Fruit fly (Drosophila melanogaster) whole organism, embryonic: ENCODE data around the gene CG9667.

Source experiments
- B-H2 ChIP-seq: fragments of 200-800 bp; sonication (Bioruptor generic); optimal IDR thresholded peaks from 2 replicates; lab custom pipeline; 2018; ENCODE audit warnings: missing biosample characterization, mild to moderate bottlenecking, missing genetic modification characterization
- Bdp1 ChIP-seq: fragments of 200-800 bp; sonication (Bioruptor generic); optimal IDR thresholded peaks from 3 replicates; lab custom pipeline; 2016; ENCODE audit warnings: missing biosample characterization, missing genetic modification characterization
- CG10209 ChIP-seq: fragments of 200-800 bp; sonication (Bioruptor generic); optimal IDR thresholded peaks from 3 replicates; lab custom pipeline; 2017; ENCODE audit warnings: missing biosample characterization, mild to moderate bottlenecking, missing genetic modification characterization, missing genetic modification reagents
- CG10543 ChIP-seq: fragments of 200-800 bp; sonication (Bioruptor generic); optimal IDR thresholded peaks from 3 replicates; lab custom pipeline; 2017; ENCODE audit warnings: missing biosample characterization, mild to moderate bottlenecking, missing genetic modification characterization, moderate library complexity
- CG12219 ChIP-seq: fragments of 200-800 bp; sonication (Bioruptor generic); optimal IDR thresholded peaks from 3 replicates; lab custom pipeline; 2018; ENCODE audit warnings: missing biosample characterization, mild to moderate bottlenecking, missing genetic modification characterization
- CG13424 ChIP-seq: fragments of 200-800 bp; sonication (Bioruptor generic); optimal IDR thresholded peaks from 2 replicates; lab custom pipeline; 2019; ENCODE audit warnings: missing biosample characterization, mild to moderate bottlenecking, missing genetic modification characterization, moderate library complexity
- CG1602 ChIP-seq: fragments of 200-800 bp; sonication (Bioruptor generic); optimal IDR thresholded peaks from 3 replicates; lab custom pipeline; 2016; ENCODE audit warnings: missing biosample characterization, missing genetic modification characterization
- CG31388 ChIP-seq: fragments of 200-800 bp; sonication (Bioruptor generic); optimal IDR thresholded peaks from 2 replicates; lab custom pipeline; 2016; ENCODE audit warnings: missing biosample characterization, missing genetic modification characterization
- CG5180 ChIP-seq: fragments of 200-800 bp; sonication (Bioruptor generic); optimal IDR thresholded peaks from 3 replicates; lab custom pipeline; 2017; ENCODE audit warnings: missing biosample characterization, missing genetic modification characterization, mild to moderate bottlenecking, moderate library complexity, missing genetic modification reagents
- CG7839 ChIP-seq: fragments of 200-800 bp; sonication (Bioruptor generic); optimal IDR thresholded peaks from 3 replicates; lab custom pipeline; 2018; ENCODE audit warnings: missing biosample characterization, mild to moderate bottlenecking, missing genetic modification characterization, moderate library complexity
- CG8944 ChIP-seq: fragments of 200-800 bp; sonication (Bioruptor generic); optimal IDR thresholded peaks from 3 replicates; lab custom pipeline; 2016; ENCODE audit warnings: missing biosample characterization, missing genetic modification characterization
- Dek ChIP-seq: fragments of 200-800 bp; sonication (Bioruptor generic); optimal IDR thresholded peaks from 3 replicates; lab custom pipeline; 2019; ENCODE audit warnings: missing biosample characterization, mild to moderate bottlenecking, missing genetic modification characterization, moderate library complexity
- Dip3 ChIP-seq: fragments of 200-800 bp; sonication (Bioruptor generic); optimal IDR thresholded peaks from 3 replicates; lab custom pipeline; 2016; ENCODE audit warnings: missing biosample characterization, missing genetic modification characterization
- Ets65A ChIP-seq: fragments of 200-800 bp; sonication (Bioruptor generic); peaks from one replicate; lab custom pipeline; 2016; ENCODE audit warnings: missing biosample characterization, missing genetic modification characterization
- HHEX ChIP-seq: fragments of 200-800 bp; sonication (Bioruptor generic); optimal IDR thresholded peaks from 3 replicates; lab custom pipeline; 2017; ENCODE audit warnings: missing biosample characterization, mild to moderate bottlenecking, missing genetic modification characterization, missing genetic modification reagents
- Med ChIP-seq: fragments of 200-800 bp; sonication (Bioruptor generic); peaks from one replicate; lab custom pipeline; 2016; ENCODE audit warnings: missing biosample characterization, missing genetic modification characterization, mild to moderate bottlenecking, inconsistent platforms, moderate library complexity
- Mes4 ChIP-seq: fragments of 200-800 bp; sonication (Bioruptor generic); optimal IDR thresholded peaks from 2 replicates; lab custom pipeline; 2016; ENCODE audit warnings: missing biosample characterization, missing genetic modification characterization
- Myb ChIP-seq: fragments of 200-800 bp; sonication (Bioruptor generic); optimal IDR thresholded peaks from 2 replicates; lab custom pipeline; 2016; ENCODE audit warnings: missing biosample characterization, missing genetic modification characterization
- Pdp1 ChIP-seq, 2 experiments: fragments of 200-800 bp; sonication (Bioruptor generic); optimal IDR thresholded peaks; 3 replicates each; lab custom pipeline; 2016; ENCODE audit warnings: missing biosample characterization in 2 of 2, missing genetic modification characterization in 2 of 2, mild to moderate bottlenecking in 1 of 2, moderate library complexity in 1 of 2
- Xrp1 ChIP-seq: fragments of 200-800 bp; sonication (Bioruptor generic); IDR thresholded peaks from 2 replicates; pipeline ENCODE4 v1.3.6; 2022; ENCODE audit warnings: missing biosample characterization, missing genetic modification characterization
- abd-A ChIP-seq: fragments of 200-800 bp; sonication (Bioruptor generic); optimal IDR thresholded peaks from 3 replicates; lab custom pipeline; 2019; ENCODE audit warnings: missing biosample characterization, mild to moderate bottlenecking, missing genetic modification characterization, moderate library complexity
- crol ChIP-seq: fragments of 200-800 bp; sonication (Bioruptor generic); IDR thresholded peaks from 2 replicates; pipeline ENCODE4 v1.3.6; 2022; ENCODE audit warnings: missing biosample characterization, missing genetic modification characterization
- cwo ChIP-seq: fragments of 200-800 bp; sonication (Bioruptor generic); optimal IDR thresholded peaks from 3 replicates; lab custom pipeline; 2017; ENCODE audit warnings: missing biosample characterization, missing genetic modification characterization, mild to moderate bottlenecking, moderate library complexity, missing genetic modification reagents
- dimm ChIP-seq: fragments of 200-800 bp; sonication (Bioruptor generic); IDR thresholded peaks from 2 replicates; pipeline ENCODE4 v1.3.6; 2022; ENCODE audit warnings: missing biosample characterization, missing genetic modification characterization
- eve ChIP-seq, 2 experiments: fragments of >200 bp; optimal IDR thresholded peaks; 2 replicates each; lab custom pipeline; 2017; ENCODE audit warnings: missing biosample characterization in 2 of 2, missing genetic modification characterization in 2 of 2
- gce ChIP-seq: fragments of 200-800 bp; sonication (Bioruptor generic); IDR thresholded peaks from 3 replicates; pipeline ENCODE4 v1.3.6; 2022; ENCODE audit warnings: missing biosample characterization, missing genetic modification characterization
- lola ChIP-seq, 3 experiments: fragments of >200 bp in 2 of 3; fragments of 200-800 bp in 1 of 3; sonication (Bioruptor generic) in 1 of 3; optimal IDR thresholded peaks; 2 replicates each; lab custom pipeline; 2017 to 2019; ENCODE audit warnings: missing biosample characterization in 3 of 3, missing genetic modification characterization in 3 of 3, mild to moderate bottlenecking in 1 of 3, moderate library complexity in 1 of 3
- pros ChIP-seq: fragments of 200-800 bp; sonication (Bioruptor generic); optimal IDR thresholded peaks from 3 replicates; lab custom pipeline; 2019; ENCODE audit warnings: missing biosample characterization, mild to moderate bottlenecking, missing genetic modification characterization, moderate library complexity
- ranshi ChIP-seq: fragments of 200-800 bp; sonication (Bioruptor generic); IDR thresholded peaks from 2 replicates; pipeline ENCODE4 v1.3.6; 2022; ENCODE audit warnings: missing biosample characterization, missing genetic modification characterization
- rib ChIP-seq: fragments of 200-800 bp; sonication (Bioruptor generic); IDR thresholded peaks from 2 replicates; pipeline ENCODE4 v1.3.6; 2022; ENCODE audit warnings: missing biosample characterization, missing genetic modification characterization
- sd ChIP-seq: fragments of 200-800 bp; sonication (Bioruptor generic); optimal IDR thresholded peaks from 3 replicates; lab custom pipeline; 2018; ENCODE audit warnings: missing biosample characterization, mild to moderate bottlenecking, missing genetic modification characterization, moderate library complexity
- sens ChIP-seq: fragments of 200-800 bp; sonication (Bioruptor generic); peaks from one replicate; lab custom pipeline; 2016; ENCODE audit warnings: missing biosample characterization, missing genetic modification characterization
- sens-2 ChIP-seq: fragments of 200-800 bp; sonication (Bioruptor generic); IDR thresholded peaks from 2 replicates; pipeline ENCODE4 v1.3.6; 2022; ENCODE audit warnings: missing biosample characterization, missing genetic modification characterization
- seq ChIP-seq: fragments of 200-800 bp; sonication (Bioruptor generic); IDR thresholded peaks from 2 replicates; pipeline ENCODE4 v1.3.6; 2022; ENCODE audit warnings: missing biosample characterization, missing genetic modification characterization
- sob ChIP-seq: fragments of 200-800 bp; sonication (Bioruptor generic); IDR thresholded peaks from 2 replicates; pipeline ENCODE4 v1.3.6; 2022; ENCODE audit warnings: missing biosample characterization, missing genetic modification characterization
- sr ChIP-seq: fragments of 200-800 bp; sonication (Bioruptor generic); IDR thresholded peaks from 3 replicates; pipeline ENCODE4 v1.3.6; 2022; ENCODE audit warnings: missing biosample characterization, missing genetic modification characterization
- stwl ChIP-seq: fragments of 200-800 bp; sonication (Bioruptor generic); optimal IDR thresholded peaks from 3 replicates; lab custom pipeline; 2018; ENCODE audit warnings: missing biosample characterization, mild to moderate bottlenecking, missing genetic modification characterization, moderate library complexity
- tap ChIP-seq: fragments of 200-800 bp; optimal IDR thresholded peaks from 3 replicates; lab custom pipeline; 2019; ENCODE audit warnings: missing biosample characterization, mild to moderate bottlenecking, missing genetic modification characterization, moderate library complexity
- trem ChIP-seq: fragments of 200-800 bp; optimal IDR thresholded peaks from 3 replicates; lab custom pipeline; 2019; ENCODE audit warnings: missing biosample characterization, mild to moderate bottlenecking, missing genetic modification characterization, moderate library complexity
- yki ChIP-seq: fragments of >200 bp; optimal IDR thresholded peaks from 3 replicates; lab custom pipeline; 2018
- zen2 ChIP-seq: fragments of 200-800 bp; sonication (Bioruptor generic); IDR thresholded peaks from 3 replicates; pipeline ENCODE4 v1.3.6; 2022; ENCODE audit warnings: missing biosample characterization, missing genetic modification characterization; ENCODE audit not compliant: partially characterized antibody

CG9667 gene

DNA sequence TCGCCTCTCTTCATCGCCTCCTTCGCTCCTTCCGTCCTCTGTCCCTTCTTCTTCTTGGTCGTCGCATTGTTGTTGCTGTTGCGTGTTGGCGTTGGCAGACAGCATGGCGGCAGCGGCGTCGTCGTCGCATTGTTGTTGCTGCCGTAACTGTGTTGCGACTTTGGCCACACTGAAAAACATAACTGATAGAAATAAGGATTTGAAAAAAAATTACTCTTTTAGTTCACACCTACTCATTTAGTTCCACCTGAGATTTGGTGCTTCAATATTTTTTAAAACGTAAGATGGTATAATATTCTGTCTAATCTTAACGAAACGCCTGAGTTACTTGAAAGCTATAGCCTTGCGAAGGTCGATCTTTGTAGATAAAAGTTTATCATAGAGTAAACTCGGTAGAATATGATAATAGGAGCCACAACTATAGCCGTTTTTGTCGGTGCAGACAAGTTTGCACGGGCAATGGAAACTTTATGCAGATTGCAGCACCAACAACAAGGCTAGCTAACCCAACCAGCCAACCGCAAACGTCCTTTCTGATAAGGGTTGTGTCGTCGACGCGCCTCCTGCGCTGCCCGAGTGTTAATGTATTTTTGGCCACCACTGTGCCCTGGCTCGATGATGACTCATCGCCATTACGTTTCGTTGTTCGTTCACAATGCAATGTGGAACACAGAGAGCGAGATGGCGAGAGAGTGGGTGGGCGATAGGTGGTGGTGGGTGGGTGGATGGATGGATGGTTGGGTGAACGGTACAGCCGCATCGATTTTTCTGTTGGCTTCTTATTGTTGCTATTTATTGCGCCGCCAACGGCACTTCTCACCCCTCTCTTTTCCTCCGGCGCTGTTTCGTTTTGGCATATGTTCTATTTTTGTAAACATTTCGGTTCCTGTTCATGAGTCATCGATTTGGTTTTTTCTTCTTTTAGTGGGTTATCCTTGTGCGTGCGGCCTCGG is 13.0 kb downstream of the CG9667 start (continued):
- TF ChIP-seq Xrp1 (GFP tag; lab: Robert Waterston, UW), result peak; percentile 57; the same call in 1 of the 2 replicates
- TF ChIP-seq B-H2, result no peak
- TF ChIP-seq CG31388, result peak; percentile 42
- TF ChIP-seq trem (tag; lab: Kevin White, UChicago), result peak; percentile 39
- peak; percentile 87 for TF ChIP-seq CG7839 (tag; lab: Kevin White, UChicago)
- peak; percentile 39 for TF ChIP-seq tap (tag; lab: Kevin White, UChicago)

DNA sequence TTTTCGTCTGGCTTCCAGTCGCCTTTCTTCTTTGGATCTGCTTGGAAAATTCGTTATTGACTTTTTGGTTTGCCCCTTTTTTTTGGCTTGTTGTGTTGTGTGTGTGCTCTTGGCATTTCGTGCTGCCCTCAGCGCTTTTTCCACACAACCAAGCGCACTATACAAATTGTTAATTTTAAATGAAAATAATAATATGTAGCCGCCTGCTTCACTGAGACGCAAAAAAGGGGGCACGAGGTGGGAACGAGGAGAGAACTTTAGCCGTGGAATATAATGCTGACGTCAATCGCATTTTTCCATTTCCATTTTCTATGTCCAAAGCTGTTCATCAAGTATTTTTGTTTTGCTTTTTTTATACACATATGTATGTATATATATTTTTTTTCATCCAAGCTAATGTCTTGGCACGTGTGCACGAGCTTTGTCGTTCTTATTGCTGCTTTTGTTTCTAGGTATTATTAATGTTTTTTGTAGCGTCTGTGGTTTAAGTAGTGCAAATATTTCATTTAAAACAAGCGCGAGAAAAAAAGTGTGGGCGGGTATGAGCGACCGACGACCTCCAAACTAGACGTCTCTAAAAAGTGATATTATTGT is 14.3 kb downstream of the CG9667 start:
- TF ChIP-seq Mes4, result no peak
- TF ChIP-seq rib (GFP tag; lab: Robert Waterston, UW), result no peak
- TF ChIP-seq Ets65A, result no peak
- TF ChIP-seq sens (GFP tag; lab: Kevin White, UChicago), result peak; percentile 61
- TF ChIP-seq CG13424 (tag; lab: Kevin White, UChicago), result no peak
- no peak for TF ChIP-seq lola (GFP tag; optimal IDR thresholded peaks at IDR 0.05; lab: Kevin White, UChicago)
- peak in 1 of 2 experiments; percentile 20 for TF ChIP-seq Pdp1 (GFP tag; optimal IDR thresholded peaks at IDR 0.05; lab: Kevin White, UChicago)
- peak; percentile 90 for TF ChIP-seq sd (tag; lab: Kevin White, UChicago)
- 0 out of 3 replicates have a peak, but pooled peaks have one; percentile 37 for TF ChIP-seq sr (GFP tag; lab: Robert Waterston, UW)
- TF ChIP-seq crol (GFP tag; lab: Robert Waterston, UW), result peak; percentile 47; the same call in 1 of the 2 replicates
- no peak for TF ChIP-seq Dek (tag; lab: Kevin White, UChicago)
- no peak for TF ChIP-seq pros (GFP tag; lab: Kevin White, UChicago)
- TF ChIP-seq CG10543, result peak; percentile 41
- TF ChIP-seq gce (GFP tag; lab: Robert Waterston, UW), result no peak
- no peak for TF ChIP-seq sens-2 (GFP tag; lab: Robert Waterston, UW)
- peak in 1 of 2 experiments; percentile 4 for TF ChIP-seq eve (GFP tag; optimal IDR thresholded peaks at IDR 0.05; lab: Kevin White, UChicago)
- TF ChIP-seq CG5180, result no peak
- TF ChIP-seq CG8944, result no peak
- no peak for TF ChIP-seq stwl (tag; lab: Kevin White, UChicago)
- no peak for TF ChIP-seq yki (lab: Kevin White, UChicago)
- TF ChIP-seq Med (GFP tag; lab: Kevin White, UChicago), result peak; percentile 59
- no peak for TF ChIP-seq Dip3 (GFP tag; lab: Kevin White, UChicago)
- TF ChIP-seq cwo, result peak; percentile 92
- TF ChIP-seq CG12219, result no peak
- 0 out of 2 replicates have a peak, but pooled peaks have one; percentile 13 for TF ChIP-seq sob (GFP tag; lab: Robert Waterston, UW)
- no peak for TF ChIP-seq zen2 (GFP tag; lab: Robert Waterston, UW)
- no peak for TF ChIP-seq HHEX
- no peak for TF ChIP-seq B-H2
- no peak for TF ChIP-seq dimm (GFP tag; lab: Robert Waterston, UW)
- TF ChIP-seq seq (GFP tag; lab: Robert Waterston, UW), result no peak
- TF ChIP-seq Bdp1 (GFP tag; lab: Kevin White, UChicago), result no peak
- no peak for TF ChIP-seq CG10209 (GFP tag; lab: Kevin White, UChicago)
- peak; percentile 39 for TF ChIP-seq abd-A (tag; lab: Kevin White, UChicago)
- TF ChIP-seq Myb (GFP tag; lab: Kevin White, UChicago), result no peak
- no peak for TF ChIP-seq CG1602
- no peak for TF ChIP-seq ranshi (GFP tag; lab: Robert Waterston, UW)
